Fruit fly (Drosophila melanogaster) whole organism, prepupa: ENCODE data around the gene Gad1.

ENCODE experiments used
- Blimp-1 ChIP-seq: fragments of 200-800 bp; sonication (Bioruptor generic); optimal IDR thresholded peaks from 3 replicates; lab custom pipeline; 2017; ENCODE audit warnings: missing biosample characterization, missing genetic modification characterization, mild to moderate bottlenecking, moderate library complexity, missing genetic modification reagents
- CG10669 ChIP-seq: fragments of 200-800 bp; sonication (Bioruptor generic); optimal IDR thresholded peaks from 3 replicates; lab custom pipeline; 2018; ENCODE audit warnings: missing biosample characterization, mild to moderate bottlenecking, missing genetic modification characterization, moderate library complexity
- CG11902 ChIP-seq: fragments of 200-800 bp; sonication (Bioruptor generic); optimal IDR thresholded peaks from 3 replicates; lab custom pipeline; 2016; ENCODE audit warnings: missing biosample characterization, missing genetic modification characterization
- CG15336 ChIP-seq: fragments of 200-800 bp; sonication (Bioruptor generic); IDR thresholded peaks from 2 replicates; pipeline ENCODE4 v1.3.6; 2022; ENCODE audit warnings: missing biosample characterization, missing genetic modification characterization
- CG1621 ChIP-seq: fragments of 200-800 bp; sonication (Bioruptor generic); optimal IDR thresholded peaks from 3 replicates; lab custom pipeline; 2018; ENCODE audit warnings: missing biosample characterization, mild to moderate bottlenecking, missing genetic modification characterization
- CG3032 ChIP-seq: fragments of 200-800 bp; optimal IDR thresholded peaks from 2 replicates; lab custom pipeline; 2019; ENCODE audit warnings: missing biosample characterization, mild to moderate bottlenecking, missing genetic modification characterization, moderate library complexity
- CG31627 ChIP-seq: fragments of 200-800 bp; sonication (Bioruptor generic); optimal IDR thresholded peaks from 3 replicates; lab custom pipeline; 2016; ENCODE audit warnings: missing biosample characterization, missing genetic modification characterization
- CG6792 ChIP-seq: fragments of 200-800 bp; sonication (Bioruptor generic); optimal IDR thresholded peaks from 3 replicates; lab custom pipeline; 2016; ENCODE audit warnings: missing biosample characterization, missing genetic modification characterization
- CG6854 ChIP-seq: fragments of 200-800 bp; sonication (Bioruptor generic); optimal IDR thresholded peaks from 2 replicates; lab custom pipeline; 2017; ENCODE audit warnings: missing biosample characterization, mild to moderate bottlenecking, missing genetic modification characterization
- Eip93F ChIP-seq: fragments of 200-800 bp; sonication (Bioruptor generic); optimal IDR thresholded peaks from 2 replicates; lab custom pipeline; 2016; ENCODE audit warnings: missing biosample characterization, mild to moderate bottlenecking, missing genetic modification characterization
- Ets21C ChIP-seq: fragments of 200-800 bp; sonication (Bioruptor generic); optimal IDR thresholded peaks from 3 replicates; lab custom pipeline; 2016; ENCODE audit warnings: missing biosample characterization, missing genetic modification characterization
- Gug ChIP-seq: fragments of 200-800 bp; sonication (Bioruptor generic); IDR thresholded peaks from 2 replicates; pipeline ENCODE4 v1.3.6; 2022; ENCODE audit warnings: missing biosample characterization, missing genetic modification characterization
- Hr39 ChIP-seq: fragments of 200-800 bp; sonication (Bioruptor generic); optimal IDR thresholded peaks from 2 replicates; lab custom pipeline; 2016; ENCODE audit warnings: missing biosample characterization, missing genetic modification characterization
- spab ChIP-seq: fragments of 200-800 bp; sonication (Bioruptor generic); optimal IDR thresholded peaks from 2 replicates; lab custom pipeline; 2017; ENCODE audit warnings: missing biosample characterization, mild to moderate bottlenecking, missing genetic modification characterization, missing genetic modification reagents

DNA sequence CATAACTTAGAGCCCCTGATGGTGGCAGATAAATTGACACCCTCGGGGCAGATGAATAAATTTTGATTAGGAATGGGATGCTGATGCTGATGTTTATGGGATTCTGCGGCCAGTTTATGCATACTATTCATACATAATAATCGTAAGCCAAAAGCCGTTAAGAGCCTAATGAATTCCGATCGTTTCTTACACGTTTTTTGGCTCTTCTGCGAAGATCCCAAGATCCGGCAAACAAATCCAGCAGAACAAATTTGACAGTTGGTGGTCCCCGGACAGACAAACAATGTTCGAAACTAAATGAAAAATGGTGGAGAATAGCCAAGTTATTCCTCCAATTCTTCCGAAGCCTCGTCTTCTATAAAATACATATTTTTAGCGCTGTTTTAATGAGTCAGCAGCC lies 28.9 kb upstream of the Gad1 start:
- TF ChIP-seq Ets21C (GFP tag; lab: Kevin White, UChicago) (no peak), Eip93F (GFP tag; lab: Kevin White, UChicago) (no peak), CG31627 (no peak), Gug (GFP tag; lab: Robert Waterston, UW) (no peak), Hr39 (GFP tag; lab: Kevin White, UChicago) (no peak), CG3032 (no peak), CG15336 (GFP tag; lab: Robert Waterston, UW) (no peak), CG10669 (no peak), CG6854 (GFP tag; lab: Kevin White, UChicago) (no peak), CG11902 (GFP tag; lab: Kevin White, UChicago) (no peak), Blimp-1 (GFP tag; lab: Kevin White, UChicago) (no peak), spab (GFP tag; lab: Kevin White, UChicago) (no peak), CG6792 (GFP tag; lab: Kevin White, UChicago) (no peak), CG1621 (no peak)
